Fruit fly (Drosophila melanogaster) whole organism, embryonic: ENCODE data around the gene CG32225.

ENCODE experiments used
- CG10209 ChIP-seq: fragments of 200-800 bp; sonication (Bioruptor generic); optimal IDR thresholded peaks from 3 replicates; lab custom pipeline; 2017; ENCODE audit warnings: missing biosample characterization, mild to moderate bottlenecking, missing genetic modification characterization, missing genetic modification reagents
- CG10431 ChIP-seq: fragments of 200-800 bp; sonication (Bioruptor generic); optimal IDR thresholded peaks from 3 replicates; lab custom pipeline; 2018; ENCODE audit warnings: missing biosample characterization, mild to moderate bottlenecking, missing genetic modification characterization
- CG12104 ChIP-seq: fragments of 200-800 bp; sonication (Bioruptor generic); optimal IDR thresholded peaks from 3 replicates; lab custom pipeline; 2016; ENCODE audit warnings: missing biosample characterization, missing genetic modification characterization
- CG12155 ChIP-seq: fragments of 200-800 bp; sonication (Bioruptor generic); optimal IDR thresholded peaks from 3 replicates; lab custom pipeline; 2016; ENCODE audit warnings: missing biosample characterization, missing genetic modification characterization
- CG13287 ChIP-seq: fragments of 200-800 bp; sonication (Bioruptor generic); IDR thresholded peaks from 2 replicates; pipeline ENCODE4 v1.3.6; 2022; ENCODE audit warnings: missing biosample characterization, missing genetic modification characterization; ENCODE audit not compliant: partially characterized antibody
- CG14667 ChIP-seq: fragments of 200-800 bp; sonication (Bioruptor generic); IDR thresholded peaks from 2 replicates; pipeline ENCODE4 v1.3.6; 2022; ENCODE audit warnings: missing biosample characterization, missing genetic modification characterization
- CG14710 ChIP-seq: fragments of 200-800 bp; sonication (Bioruptor generic); optimal IDR thresholded peaks from 3 replicates; lab custom pipeline; 2019; ENCODE audit warnings: missing biosample characterization, mild to moderate bottlenecking, missing genetic modification characterization, moderate library complexity
- CG16863 ChIP-seq: fragments of 200-800 bp; sonication (Bioruptor generic); optimal IDR thresholded peaks from 3 replicates; lab custom pipeline; 2016; ENCODE audit warnings: missing biosample characterization, missing genetic modification characterization
- CG4404 ChIP-seq: fragments of 200-800 bp; sonication (Bioruptor generic); IDR thresholded peaks from 2 replicates; pipeline ENCODE4 v1.3.6; 2022; ENCODE audit warnings: missing biosample characterization, missing genetic modification characterization
- CG4424 ChIP-seq: fragments of 200-800 bp; sonication (Bioruptor generic); optimal IDR thresholded peaks from 3 replicates; lab custom pipeline; 2016; ENCODE audit warnings: missing biosample characterization, missing genetic modification characterization
- CG6272 ChIP-seq: fragments of 200-800 bp; sonication (Bioruptor generic); IDR thresholded peaks from 2 replicates; pipeline ENCODE4 v1.3.6; 2022; ENCODE audit warnings: missing biosample characterization, missing genetic modification characterization
- CG6689 ChIP-seq: fragments of 200-800 bp; sonication (Bioruptor generic); IDR thresholded peaks from 2 replicates; pipeline ENCODE4 v1.3.6; 2022; ENCODE audit warnings: missing biosample characterization, missing genetic modification characterization
- CG6765 ChIP-seq: fragments of 200-800 bp; sonication (Bioruptor generic); optimal IDR thresholded peaks from 3 replicates; lab custom pipeline; 2017; ENCODE audit warnings: missing biosample characterization, mild to moderate bottlenecking, missing genetic modification characterization
- CG7357 ChIP-seq: fragments of 200-800 bp; sonication (Bioruptor generic); IDR thresholded peaks from 3 replicates; pipeline ENCODE4 v1.3.6; 2022; ENCODE audit warnings: missing biosample characterization, missing genetic modification characterization
- CG7372 ChIP-seq: fragments of 200-800 bp; sonication (Bioruptor generic); IDR thresholded peaks from 2 replicates; pipeline ENCODE4 v1.3.6; 2022; ENCODE audit warnings: missing biosample characterization, missing genetic modification characterization
- CG7745 ChIP-seq: fragments of 200-800 bp; sonication (Bioruptor generic); optimal IDR thresholded peaks from 2 replicates; lab custom pipeline; 2018; ENCODE audit warnings: missing biosample characterization, mild to moderate bottlenecking, missing genetic modification characterization, moderate library complexity
- CG9797 ChIP-seq: fragments of 200-800 bp; sonication (Bioruptor generic); optimal IDR thresholded peaks from 3 replicates; lab custom pipeline; 2018; ENCODE audit warnings: missing biosample characterization, mild to moderate bottlenecking, missing genetic modification characterization
- D19B ChIP-seq: fragments of 200-800 bp; sonication (Bioruptor generic); optimal IDR thresholded peaks from 2 replicates; lab custom pipeline; 2017; ENCODE audit warnings: missing biosample characterization, mild to moderate bottlenecking, missing genetic modification characterization
- Dbx ChIP-seq: fragments of 200-800 bp; sonication (Bioruptor generic); IDR thresholded peaks from 3 replicates; pipeline ENCODE4 v1.3.6; 2022; ENCODE audit warnings: missing biosample characterization, missing genetic modification characterization
- Elba2 ChIP-seq: fragments of 200-800 bp; sonication (Bioruptor generic); optimal IDR thresholded peaks from 3 replicates; lab custom pipeline; 2016; ENCODE audit warnings: missing biosample characterization, missing genetic modification characterization
- Ets65A ChIP-seq: fragments of 200-800 bp; sonication (Bioruptor generic); peaks from one replicate; lab custom pipeline; 2016; ENCODE audit warnings: missing biosample characterization, missing genetic modification characterization
- Fer2 ChIP-seq: fragments of 200-800 bp; sonication (Bioruptor generic); optimal IDR thresholded peaks from 2 replicates; lab custom pipeline; 2018; ENCODE audit warnings: missing biosample characterization, mild to moderate bottlenecking, missing genetic modification characterization, moderate library complexity
- Fer3 ChIP-seq: fragments of 200-800 bp; sonication (Bioruptor generic); optimal IDR thresholded peaks from 2 replicates; lab custom pipeline; 2018; ENCODE audit warnings: missing biosample characterization, mild to moderate bottlenecking, missing genetic modification characterization, moderate library complexity
- Hmx ChIP-seq: fragments of 200-800 bp; sonication (Bioruptor generic); optimal IDR thresholded peaks from 2 replicates; lab custom pipeline; 2016; ENCODE audit warnings: missing biosample characterization, missing genetic modification characterization
- Hr3 ChIP-seq: fragments of 200-800 bp; sonication (Bioruptor generic); optimal IDR thresholded peaks from 3 replicates; lab custom pipeline; 2016; ENCODE audit warnings: missing biosample characterization, missing genetic modification characterization
- Hr78 ChIP-seq, 2 experiments: fragments of 200-800 bp in 1 of 2; fragments of >200 bp in 1 of 2; sonication (Bioruptor generic) in 1 of 2; optimal IDR thresholded peaks; 2 replicates each; lab custom pipeline; 2017 to 2019; ENCODE audit warnings: missing biosample characterization in 2 of 2, missing genetic modification characterization in 2 of 2, mild to moderate bottlenecking in 1 of 2, moderate library complexity in 1 of 2
- Max ChIP-seq: fragments of 200-800 bp; sonication (Bioruptor generic); optimal IDR thresholded peaks from 2 replicates; lab custom pipeline; 2016; ENCODE audit warnings: missing biosample characterization, mild to moderate bottlenecking, missing genetic modification characterization
- Mes4 ChIP-seq: fragments of 200-800 bp; sonication (Bioruptor generic); optimal IDR thresholded peaks from 2 replicates; lab custom pipeline; 2016; ENCODE audit warnings: missing biosample characterization, missing genetic modification characterization
- NC2β ChIP-seq: fragments of 200-800 bp; sonication (Bioruptor generic); optimal IDR thresholded peaks from 2 replicates; lab custom pipeline; 2016; ENCODE audit warnings: missing biosample characterization, missing genetic modification characterization
- Oaz ChIP-seq: fragments of 200-800 bp; sonication (Bioruptor generic); IDR thresholded peaks from 2 replicates; pipeline ENCODE4 v1.3.6; 2022; ENCODE audit warnings: missing biosample characterization, missing genetic modification characterization
- Sin3A ChIP-seq: fragments of >200 bp; optimal IDR thresholded peaks from 2 replicates; lab custom pipeline; 2018
- Spps ChIP-seq: fragments of 200-800 bp; sonication (Bioruptor generic); optimal IDR thresholded peaks from 2 replicates; lab custom pipeline; 2018; ENCODE audit warnings: missing biosample characterization, mild to moderate bottlenecking, missing genetic modification characterization
- Vsx1 ChIP-seq: fragments of 200-800 bp; sonication (Bioruptor generic); optimal IDR thresholded peaks from 2 replicates; lab custom pipeline; 2017; ENCODE audit warnings: missing biosample characterization, mild to moderate bottlenecking, missing genetic modification characterization, missing genetic modification reagents
- al ChIP-seq: fragments of 200-800 bp; sonication (Bioruptor generic); IDR thresholded peaks from 2 replicates; pipeline ENCODE4 v1.3.6; 2022; ENCODE audit warnings: missing biosample characterization, missing genetic modification characterization
- ara ChIP-seq: fragments of 200-800 bp; sonication (Bioruptor generic); IDR thresholded peaks from 2 replicates; pipeline ENCODE4 v1.3.6; 2022; ENCODE audit warnings: missing biosample characterization, missing genetic modification characterization
- cad ChIP-seq: fragments of >200 bp; optimal IDR thresholded peaks from 2 replicates; lab custom pipeline; 2017; ENCODE audit warnings: missing biosample characterization, missing genetic modification characterization
- corto ChIP-seq: fragments of 200-800 bp; sonication (Bioruptor generic); optimal IDR thresholded peaks from 2 replicates; lab custom pipeline; 2016; ENCODE audit warnings: missing biosample characterization, mild to moderate bottlenecking, missing genetic modification characterization, moderate library complexity
- dysf ChIP-seq: fragments of 200-800 bp; sonication (Bioruptor generic); IDR thresholded peaks from 3 replicates; pipeline ENCODE4 v1.3.6; 2022; ENCODE audit warnings: missing biosample characterization, missing genetic modification characterization
- en ChIP-seq: fragments of 200-800 bp; sonication (Bioruptor generic); optimal IDR thresholded peaks from 2 replicates; lab custom pipeline; 2016; ENCODE audit warnings: missing biosample characterization, missing genetic modification characterization
- exex ChIP-seq: fragments of 200-800 bp; sonication (Bioruptor generic); optimal IDR thresholded peaks from 4 replicates; lab custom pipeline; 2018; ENCODE audit warnings: missing biosample characterization, mild to moderate bottlenecking, missing genetic modification characterization, moderate library complexity
- gsb-n ChIP-seq: fragments of 200-800 bp; sonication (Bioruptor generic); optimal IDR thresholded peaks from 3 replicates; lab custom pipeline; 2018; ENCODE audit warnings: missing biosample characterization, mild to moderate bottlenecking, missing genetic modification characterization
- gt ChIP-seq: fragments of 200-800 bp; sonication (Bioruptor generic); IDR thresholded peaks from 2 replicates; pipeline ENCODE4 v1.3.6; 2022; ENCODE audit warnings: missing biosample characterization, missing genetic modification characterization
- insv ChIP-seq, 2 experiments: fragments of 200-800 bp; sonication (Bioruptor generic); optimal IDR thresholded peaks; 3 replicates each; lab custom pipeline; 2016 to 2018; ENCODE audit warnings: missing biosample characterization in 2 of 2, missing genetic modification characterization in 2 of 2
- ken ChIP-seq: fragments of 200-800 bp; sonication (Bioruptor generic); IDR thresholded peaks from 3 replicates; pipeline ENCODE4 v1.3.6; 2022; ENCODE audit warnings: missing biosample characterization, missing genetic modification characterization
- lab ChIP-seq: fragments of 200-800 bp; sonication (Bioruptor generic); optimal IDR thresholded peaks from 3 replicates; lab custom pipeline; 2017; ENCODE audit warnings: missing biosample characterization, missing genetic modification characterization, mild to moderate bottlenecking, moderate library complexity, missing genetic modification reagents
- nerfin-2 ChIP-seq: fragments of 200-800 bp; sonication (Bioruptor generic); IDR thresholded peaks from 2 replicates; pipeline ENCODE4 v1.3.6; 2022; ENCODE audit warnings: missing biosample characterization, missing genetic modification characterization; ENCODE audit not compliant: partially characterized antibody
- pfk ChIP-seq: fragments of 200-800 bp; sonication (Bioruptor generic); optimal IDR thresholded peaks from 2 replicates; lab custom pipeline; 2018; ENCODE audit warnings: missing biosample characterization, mild to moderate bottlenecking, missing genetic modification characterization, moderate library complexity
- tap ChIP-seq: fragments of 200-800 bp; optimal IDR thresholded peaks from 3 replicates; lab custom pipeline; 2019; ENCODE audit warnings: missing biosample characterization, mild to moderate bottlenecking, missing genetic modification characterization, moderate library complexity
- ttk ChIP-seq: fragments of 200-800 bp; sonication (Bioruptor generic); IDR thresholded peaks from 2 replicates; pipeline ENCODE4 v2.1.2; 2022; ENCODE audit warnings: missing biosample characterization, missing genetic modification characterization
- usp ChIP-seq: fragments of >200 bp; optimal IDR thresholded peaks from 2 replicates; lab custom pipeline; 2017; ENCODE audit warnings: missing biosample characterization, missing genetic modification characterization
- vnd ChIP-seq: fragments of 200-800 bp; sonication (Bioruptor generic); IDR thresholded peaks from 3 replicates; pipeline ENCODE4 v1.3.6; 2022; ENCODE audit warnings: missing biosample characterization, missing genetic modification characterization; ENCODE audit not compliant: partially characterized antibody

Gene CG32225

dm6 chr3L:20302081-20302630, 3.9 kb downstream of the CG32225 start, which contains the start of gene Pex23 (continued):
- TF ChIP-seq D19B = no peak
- TF ChIP-seq Dbx = peak; percentile 79
- TF ChIP-seq Hmx = peak; percentile 14
- TF ChIP-seq nerfin-2 = peak; percentile 86
- TF ChIP-seq Max = peak; percentile 79
- peak; percentile 55; the same call in 1 of the 2 replicates for TF ChIP-seq ttk (GFP tag; lab: Robert Waterston, UW)
- TF ChIP-seq CG10209 (GFP tag; lab: Kevin White, UChicago) = peak; percentile 73
- peak; percentile 96 for TF ChIP-seq Ets65A (GFP tag; lab: Kevin White, UChicago)
- TF ChIP-seq en (GFP tag; lab: Kevin White, UChicago) = no peak
- peak; percentile 78 for TF ChIP-seq CG7372
- TF ChIP-seq CG10431 (GFP tag; lab: Kevin White, UChicago) = peak; percentile 39
- TF ChIP-seq al (GFP tag; lab: Robert Waterston, UW) = peak; percentile 78
- peak; percentile 85 for TF ChIP-seq CG12155 (GFP tag; lab: Kevin White, UChicago)
- TF ChIP-seq NC2β (GFP tag; lab: Kevin White, UChicago) = peak; percentile 53
- peak; percentile 77 for TF ChIP-seq dysf
- TF ChIP-seq Spps (tag; lab: Kevin White, UChicago) = peak; percentile 64
- peak; percentile 91 for TF ChIP-seq CG14710 (tag; lab: Kevin White, UChicago)
- TF ChIP-seq CG14667 (GFP tag; lab: Robert Waterston, UW) = peak; percentile 77
- TF ChIP-seq Hr78 (GFP tag; optimal IDR thresholded peaks at IDR 0.05; lab: Kevin White, UChicago) = no peak
- peak; percentile 95 for TF ChIP-seq CG7357 (GFP tag; lab: Robert Waterston, UW)
- TF ChIP-seq Oaz (GFP tag; lab: Robert Waterston, UW) = peak; percentile 64
- peak; percentile 53 for TF ChIP-seq CG9797
- TF ChIP-seq tap = peak; percentile 70
- peak; percentile 84 for TF ChIP-seq CG6272 (GFP tag; lab: Robert Waterston, UW)
- peak; percentile 79 for TF ChIP-seq ken (GFP tag; lab: Robert Waterston, UW)
- peak; percentile 99 for TF ChIP-seq CG13287 (GFP tag; lab: Robert Waterston, UW)
- TF ChIP-seq CG6765 (GFP tag; lab: Kevin White, UChicago) = peak; percentile 39
- peak; percentile 78 for TF ChIP-seq CG4424 (GFP tag; lab: Kevin White, UChicago)
- TF ChIP-seq CG4404 = peak; percentile 81
- peak; percentile 77 for TF ChIP-seq Fer3 (tag; lab: Kevin White, UChicago)
- TF ChIP-seq vnd (GFP tag; lab: Robert Waterston, UW) = peak; percentile 98
- peak; percentile 68 for TF ChIP-seq CG12104
- TF ChIP-seq CG7745 (tag; lab: Kevin White, UChicago) = no peak
- TF ChIP-seq usp = no peak
- TF ChIP-seq Fer2 = peak; percentile 60
- TF ChIP-seq gt = 0 out of 2 replicates have a peak, but pooled peaks have one; percentile 9
- no peak for TF ChIP-seq exex (tag; lab: Kevin White, UChicago)
- peak; percentile 64 for TF ChIP-seq Elba2 (GFP tag; lab: Kevin White, UChicago)
- peak; percentile 88 for TF ChIP-seq Hr3
- TF ChIP-seq CG6689 = peak; percentile 82
- TF ChIP-seq gsb-n (tag; lab: Kevin White, UChicago) = no peak
- no peak for TF ChIP-seq Vsx1 (GFP tag; lab: Kevin White, UChicago)
- peak; percentile 66 for TF ChIP-seq ara (GFP tag; lab: Robert Waterston, UW)
- no peak for TF ChIP-seq cad (GFP tag; lab: Kevin White, UChicago)
- no peak for TF ChIP-seq lab
- peak; percentile 45 for TF ChIP-seq CG16863 (GFP tag; lab: Kevin White, UChicago)
- TF ChIP-seq pfk (GFP tag; lab: Kevin White, UChicago) = no peak
- TF ChIP-seq insv (GFP tag; optimal IDR thresholded peaks at IDR 0.05; lab: Kevin White, UChicago) = peak in 1 of 2 experiments; percentile 73
- TF ChIP-seq Sin3A = peak; percentile 95
- TF ChIP-seq corto = no peak
- peak; percentile 43 for TF ChIP-seq Mes4 (GFP tag; lab: Kevin White, UChicago)
